Worm (Caenorhabditis elegans) whole organism, L4 larva: ENCODE data around the gene srg-58.
A peak's percentile ranks its signal among the peaks of the same experiment; 100 is the strongest.

Source experiments
- D1046.2 ChIP-seq: fragments of 200-800 bp; sonication (Bioruptor generic); IDR thresholded peaks from 2 replicates; pipeline ENCODE4 v1.3.6; 2022; ENCODE audit warnings: missing genetic modification characterization, missing compliant biosample characterization
- R02D3.7 ChIP-seq: fragments of 150-350 bp; sonication (generic microtip); optimal IDR thresholded peaks from 3 replicates; lab custom pipeline; 2014; ENCODE audit warnings: missing biosample characterization, missing genetic modification characterization
- T20F7.1 ChIP-seq: fragments of 200-800 bp; sonication (Bioruptor generic); optimal IDR thresholded peaks from 2 replicates; lab custom pipeline; 2018; ENCODE audit warnings: mild to moderate bottlenecking, missing genetic modification characterization, missing compliant biosample characterization
- Y48G9A.11 ChIP-seq: fragments of 200-800 bp; sonication (Bioruptor generic); IDR thresholded peaks from 2 replicates; pipeline ENCODE4 v1.3.6; 2022; ENCODE audit warnings: missing genetic modification reagents, missing genetic modification characterization, missing compliant biosample characterization
- Y5F2A.4 ChIP-seq: fragments of 200-800 bp; sonication (Bioruptor generic); optimal IDR thresholded peaks from 2 replicates; lab custom pipeline; 2018; ENCODE audit warnings: mild to moderate bottlenecking, missing genetic modification characterization, missing compliant biosample characterization
- aha-1 ChIP-seq: fragments of 150-350 bp; peaks from one replicate; lab custom pipeline; 2014; ENCODE audit warnings: missing biosample characterization, missing genetic modification characterization
- ama-1 ChIP-seq: fragments of 150-350 bp; optimal IDR thresholded peaks from 2 replicates; lab custom pipeline; 2014; ENCODE audit warnings: inconsistent platforms, mixed read lengths
- ceh-28 ChIP-seq: fragments of 150-350 bp; optimal IDR thresholded peaks from 2 replicates; lab custom pipeline; 2014; ENCODE audit warnings: missing biosample characterization, missing genetic modification reagents, missing genetic modification characterization
- ceh-32 ChIP-seq: sonication (generic microtip); optimal IDR thresholded peaks from 2 replicates; lab custom pipeline; 2016; ENCODE audit warnings: mild to moderate bottlenecking, missing genetic modification characterization, missing compliant biosample characterization; ENCODE audit not compliant: poor library complexity
- dmd-8 ChIP-seq: fragments of 200-800 bp; sonication (Bioruptor generic); IDR thresholded peaks from 2 replicates; pipeline ENCODE4 v1.3.6; 2022; ENCODE audit warnings: missing genetic modification characterization, missing compliant biosample characterization
- dmd-9 ChIP-seq: fragments of 200-800 bp; sonication (Bioruptor generic); IDR thresholded peaks from 2 replicates; pipeline ENCODE4 v1.3.6; 2022; ENCODE audit warnings: missing genetic modification reagents, missing genetic modification characterization, missing compliant biosample characterization
- dve-1 ChIP-seq: sonication (generic microtip); optimal IDR thresholded peaks from 2 replicates; lab custom pipeline; 2017; ENCODE audit warnings: antibody characterized with exemption, mild to moderate bottlenecking, missing genetic modification characterization, missing compliant biosample characterization; ENCODE audit not compliant: insufficient read depth
- egl-27 ChIP-seq: sonication (generic microtip); optimal IDR thresholded peaks from 3 replicates; lab custom pipeline; 2017; ENCODE audit warnings: missing biosample characterization, missing genetic modification reagents, missing genetic modification characterization
- egl-43 ChIP-seq: fragments of 200-800 bp; sonication (Bioruptor generic); IDR thresholded peaks from 2 replicates; pipeline ENCODE4 v1.3.6; 2022; ENCODE audit warnings: missing genetic modification reagents, missing genetic modification characterization, missing compliant biosample characterization
- fkh-10 ChIP-seq: fragments of 150-350 bp; optimal IDR thresholded peaks from 2 replicates; lab custom pipeline; 2014; ENCODE audit warnings: missing biosample characterization, missing genetic modification reagents, missing genetic modification characterization
- hlh-30 ChIP-seq: sonication (generic microtip); optimal IDR thresholded peaks from 2 replicates; lab custom pipeline; 2017; ENCODE audit warnings: antibody characterized with exemption, mild to moderate bottlenecking, missing genetic modification characterization, missing compliant biosample characterization; ENCODE audit not compliant: insufficient read depth
- jun-1 ChIP-seq: fragments of 150-350 bp; optimal IDR thresholded peaks from 2 replicates; lab custom pipeline; 2014; ENCODE audit warnings: missing biosample characterization, missing genetic modification reagents, missing genetic modification characterization
- lim-7 ChIP-seq: fragments of 200-800 bp; sonication (Bioruptor generic); IDR thresholded peaks from 2 replicates; pipeline ENCODE4 v1.3.6; 2022; ENCODE audit warnings: missing genetic modification characterization, missing compliant biosample characterization
- lin-1 ChIP-seq: fragments of 200-800 bp; sonication (Bioruptor generic); IDR thresholded peaks from 2 replicates; pipeline ENCODE4 v1.3.6; 2022; ENCODE audit warnings: missing genetic modification reagents, missing genetic modification characterization, missing compliant biosample characterization
- lin-29 ChIP-seq: fragments of 200-800 bp; sonication (Bioruptor generic); IDR thresholded peaks from 2 replicates; pipeline ENCODE4 v1.3.6; 2022; ENCODE audit warnings: missing genetic modification reagents, missing genetic modification characterization, missing compliant biosample characterization
- lin-38 ChIP-seq: fragments of 200-800 bp; sonication (Bioruptor generic); IDR thresholded peaks from 2 replicates; pipeline ENCODE4 v1.3.6; 2022; ENCODE audit warnings: missing genetic modification reagents, missing genetic modification characterization, missing compliant biosample characterization
- madf-9 ChIP-seq: fragments of 200-800 bp; sonication (Bioruptor generic); conservative IDR thresholded peaks from 2 replicates; pipeline ENCODE4 v1.3.6; 2022; ENCODE audit warnings: missing genetic modification reagents, missing genetic modification characterization, missing compliant biosample characterization
- mep-1 ChIP-seq: fragments of 150-350 bp; sonication (generic microtip); optimal IDR thresholded peaks from 3 replicates; lab custom pipeline; 2014; ENCODE audit warnings: missing biosample characterization, missing genetic modification characterization
- nhr-11 ChIP-seq: fragments of 150-350 bp; optimal IDR thresholded peaks from 2 replicates; lab custom pipeline; 2014; ENCODE audit warnings: missing biosample characterization, missing genetic modification characterization
- nhr-28 ChIP-seq: fragments of 150-350 bp; optimal IDR thresholded peaks from 2 replicates; lab custom pipeline; 2014; ENCODE audit warnings: missing biosample characterization, missing genetic modification characterization
- nhr-76 ChIP-seq: fragments of 150-350 bp; optimal IDR thresholded peaks from 2 replicates; lab custom pipeline; 2014; ENCODE audit warnings: missing biosample characterization, missing genetic modification characterization
- nhr-77 ChIP-seq: fragments of 150-350 bp; optimal IDR thresholded peaks from 2 replicates; lab custom pipeline; 2014; ENCODE audit warnings: missing biosample characterization, missing genetic modification characterization
- pha-4 ChIP-seq, 2 experiments: fragments of 150-350 bp in 1 of 2; fragments of 200-800 bp in 1 of 2; sonication (Bioruptor generic) in 1 of 2; IDR thresholded peaks in 1 of 2; optimal IDR thresholded peaks in 1 of 2; 2 replicates each; pipeline versions ENCODE4 v1.3.6 to Lab custom; 2014 to 2022; ENCODE audit warnings: missing genetic modification characterization in 2 of 2, missing genetic modification reagents in 2 of 2, missing biosample characterization in 1 of 2, missing compliant biosample characterization in 1 of 2
- sdz-12 ChIP-seq: fragments of 200-800 bp; sonication (Bioruptor generic); optimal IDR thresholded peaks from 2 replicates; lab custom pipeline; 2018; ENCODE audit warnings: mild to moderate bottlenecking, missing genetic modification characterization, missing compliant biosample characterization
- set-16 ChIP-seq: fragments of 200-800 bp; sonication (Bioruptor generic); IDR thresholded peaks from 2 replicates; pipeline ENCODE4 v1.3.6; 2022; ENCODE audit warnings: missing genetic modification reagents, missing genetic modification characterization, missing compliant biosample characterization
- skn-1 ChIP-seq: fragments of 150-350 bp; optimal IDR thresholded peaks from 2 replicates; lab custom pipeline; 2014; ENCODE audit warnings: missing biosample characterization, missing genetic modification characterization
- zag-1 ChIP-seq: fragments of 150-350 bp; optimal IDR thresholded peaks from 2 replicates; lab custom pipeline; 2014; ENCODE audit warnings: missing biosample characterization, missing genetic modification characterization
- ztf-7 ChIP-seq: fragments of 150-350 bp; optimal IDR thresholded peaks from 2 replicates; lab custom pipeline; 2014; ENCODE audit warnings: missing biosample characterization, missing genetic modification characterization

srg-58 gene

ce11 chrV:2750006-2750405 is 9.3 kb downstream of the srg-58 start, which contains the start of gene srx-24:
srx-24 (minus strand) TSS chrV:2750106.
- no peak for TF ChIP-seq nhr-77 (tag; lab: Kevin White, UChicago)
- TF ChIP-seq lin-1 (GFP tag; lab: Robert Waterston, UW), result no peak
- TF ChIP-seq nhr-76 (tag; lab: Kevin White, UChicago), result no peak
- no peak for TF ChIP-seq lin-38 (GFP tag; lab: Robert Waterston, UW)
- TF ChIP-seq zag-1, result no peak
- no peak for TF ChIP-seq ceh-32 (tag; lab: Kevin White, UChicago)

ce11 chrV:2746404-2746803 is 13.0 kb downstream of the srg-58 start:
- TF ChIP-seq set-16 (GFP tag; lab: Robert Waterston, UW), result peak; percentile 85
- TF ChIP-seq ceh-28 (tag; lab: Kevin White, UChicago), result no peak
- TF ChIP-seq, all 104 proteins: peak for 1

ce11 chrV:2742298-2742697 is 17.1 kb downstream of the srg-58 start, which contains the start of gene srg-62:
srg-62 (minus strand) TSS chrV:2742398.
- TF ChIP-seq dmd-8 (GFP tag; lab: Robert Waterston, UW), result no peak
- no peak for TF ChIP-seq R02D3.7 (tag; lab: Kevin White, UChicago)
- no peak for TF ChIP-seq pha-4 (GFP tag; IDR thresholded peaks at IDR 0.05; lab: Robert Waterston, UW)
- no peak for TF ChIP-seq pha-4 (tag; optimal IDR thresholded peaks at IDR 0.05; lab: Kevin White, UChicago)
- TF ChIP-seq dmd-9 (GFP tag; lab: Robert Waterston, UW), result no peak
- no peak for TF ChIP-seq zag-1
- TF ChIP-seq skn-1 (tag; lab: Kevin White, UChicago), result no peak
- no peak for TF ChIP-seq madf-9 (GFP tag; lab: Robert Waterston, UW)
- TF ChIP-seq jun-1, result no peak
- no peak for TF ChIP-seq dve-1
- no peak for TF ChIP-seq D1046.2 (GFP tag; lab: Robert Waterston, UW)

ce11 chrV:2740228-2740627 is 19.1 kb downstream of the srg-58 start, which contains the start of gene srg-61:
srg-61 (minus strand) TSS chrV:2740328.
- TF ChIP-seq egl-27 (tag; lab: Kevin White, UChicago) (no peak), Y5F2A.4 (GFP tag; lab: Kevin White, UChicago) (no peak), ama-1 (lab: Kevin White, UChicago) (no peak), ztf-7 (tag; lab: Kevin White, UChicago) (no peak), sdz-12 (no peak), fkh-10 (GFP tag; lab: Kevin White, UChicago) (no peak), nhr-28 (tag; lab: Kevin White, UChicago) (no peak), T20F7.1 (GFP tag; lab: Kevin White, UChicago) (no peak), jun-1 (no peak), egl-43 (GFP tag; lab: Robert Waterston, UW) (no peak), mep-1 (tag; lab: Kevin White, UChicago) (no peak)

- TF ChIP-seq nhr-11 (tag; lab: Kevin White, UChicago), result no peak
- TF ChIP-seq set-16 (GFP tag; lab: Robert Waterston, UW), result peak; percentile 84
- no peak for TF ChIP-seq hlh-30 (tag; lab: Kevin White, UChicago)
- no peak for TF ChIP-seq lin-29
- no peak for TF ChIP-seq fkh-10 (GFP tag; lab: Kevin White, UChicago)
- TF ChIP-seq lim-7 (GFP tag; lab: Robert Waterston, UW), result 0 out of 2 replicates have a peak, but pooled peaks have one; percentile 18
- TF ChIP-seq Y48G9A.11 (GFP tag; lab: Robert Waterston, UW), result 0 out of 2 replicates have a peak, but pooled peaks have one; percentile 23
- TF ChIP-seq ama-1 (lab: Kevin White, UChicago), result no peak
- peak; percentile 42 for TF ChIP-seq aha-1 (tag; lab: Kevin White, UChicago)
These were observed 19.7 kb downstream of the srg-58 start for ce11 chrV:2739607-2740006.
